Fruit fly (Drosophila melanogaster) S2 (cell line): ENCODE data around the gene nSyb.

ENCODE experiments used
- CG8478 ChIP-seq: fragments of >200 bp; optimal IDR thresholded peaks from 2 replicates; lab custom pipeline; 2018
- CTCF ChIP-seq, 2 experiments: fragments of >200 bp; optimal IDR thresholded peaks; 2 replicates each; lab custom pipeline; 2018

DNA sequence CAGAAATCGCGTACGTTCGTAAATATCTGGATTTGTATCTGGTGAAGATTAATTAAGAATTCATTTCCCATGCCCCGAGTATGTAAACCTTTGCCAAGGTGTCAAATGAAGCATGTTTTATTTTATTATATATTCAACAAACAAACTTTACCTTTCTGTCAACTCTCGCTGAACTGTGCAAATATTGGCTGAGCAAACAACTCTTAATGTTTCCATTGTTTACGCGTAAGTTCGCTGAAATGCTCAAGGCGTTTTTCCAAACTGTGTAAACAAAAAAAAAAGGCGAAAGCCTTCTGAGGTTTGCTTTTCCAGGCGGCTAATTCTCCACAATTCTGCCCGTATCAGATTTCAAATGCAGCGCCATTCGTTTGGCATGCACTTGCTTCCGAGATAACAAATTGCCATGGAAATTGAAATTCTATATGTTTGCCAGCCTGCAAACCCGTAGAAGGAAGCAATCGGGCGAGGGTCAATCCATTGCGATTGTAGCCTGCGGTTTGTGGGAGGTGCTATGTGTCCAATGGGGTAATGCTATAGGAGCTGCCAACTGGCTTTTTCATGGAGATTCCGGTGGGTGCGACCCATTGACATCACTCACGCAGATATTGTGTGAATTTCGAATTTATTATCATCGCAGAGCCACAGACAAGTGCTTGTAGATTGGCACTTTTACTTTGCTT is 45.7 kb downstream of the nSyb start:
- TF ChIP-seq CG8478 (lab: Kevin White, UChicago), result no peak
- TF ChIP-seq CTCF (optimal IDR thresholded peaks at IDR 0.05; lab: Kevin White, UChicago), result no peak
